Fruit fly (Drosophila melanogaster) whole organism, embryonic: ENCODE data around the gene CG31388.

Experiments used
- Asciz ChIP-seq: fragments of 200-800 bp; sonication (Bioruptor generic); optimal IDR thresholded peaks from 2 replicates; lab custom pipeline; 2017; ENCODE audit warnings: missing biosample characterization, mild to moderate bottlenecking, missing genetic modification characterization, missing genetic modification reagents
- BtbVII ChIP-seq: fragments of 200-800 bp; sonication (Bioruptor generic); optimal IDR thresholded peaks from 3 replicates; lab custom pipeline; 2017; ENCODE audit warnings: missing biosample characterization, mild to moderate bottlenecking, missing genetic modification characterization
- CG10209 ChIP-seq: fragments of 200-800 bp; sonication (Bioruptor generic); optimal IDR thresholded peaks from 3 replicates; lab custom pipeline; 2017; ENCODE audit warnings: missing biosample characterization, mild to moderate bottlenecking, missing genetic modification characterization, missing genetic modification reagents
- CG16813 ChIP-seq: fragments of 200-800 bp; sonication (Bioruptor generic); IDR thresholded peaks from 3 replicates; pipeline ENCODE4 v1.3.6; 2022; ENCODE audit warnings: missing biosample characterization, missing genetic modification characterization; ENCODE audit not compliant: partially characterized antibody
- CG17361 ChIP-seq: fragments of 200-800 bp; sonication (Bioruptor generic); IDR thresholded peaks from 3 replicates; pipeline ENCODE4 v1.3.6; 2022; ENCODE audit warnings: missing biosample characterization, missing genetic modification characterization
- CG18764 ChIP-seq: fragments of 200-800 bp; sonication (Bioruptor generic); optimal IDR thresholded peaks from 3 replicates; lab custom pipeline; 2016; ENCODE audit warnings: missing biosample characterization, missing genetic modification characterization
- CG2678 ChIP-seq: fragments of 200-800 bp; sonication (Bioruptor generic); optimal IDR thresholded peaks from 3 replicates; lab custom pipeline; 2019; ENCODE audit warnings: missing biosample characterization, mild to moderate bottlenecking, missing genetic modification characterization, moderate library complexity
- CG30403 ChIP-seq: fragments of 200-800 bp; sonication (Bioruptor generic); optimal IDR thresholded peaks from 3 replicates; lab custom pipeline; 2016; ENCODE audit warnings: missing biosample characterization, missing genetic modification characterization
- CG33557 ChIP-seq: fragments of 200-800 bp; sonication (Bioruptor generic); optimal IDR thresholded peaks from 2 replicates; lab custom pipeline; 2019; ENCODE audit warnings: missing biosample characterization, mild to moderate bottlenecking, missing genetic modification characterization, moderate library complexity
- CG6175 ChIP-seq: fragments of 200-800 bp; sonication (Bioruptor generic); IDR thresholded peaks from 3 replicates; pipeline ENCODE4 v1.3.6; 2022; ENCODE audit warnings: missing biosample characterization, missing genetic modification characterization
- CG6765 ChIP-seq: fragments of 200-800 bp; sonication (Bioruptor generic); optimal IDR thresholded peaks from 3 replicates; lab custom pipeline; 2017; ENCODE audit warnings: missing biosample characterization, mild to moderate bottlenecking, missing genetic modification characterization
- CG7963 ChIP-seq: fragments of 200-800 bp; sonication (Bioruptor generic); IDR thresholded peaks from 3 replicates; pipeline ENCODE4 v1.3.6; 2022; ENCODE audit warnings: missing biosample characterization, missing genetic modification characterization; ENCODE audit not compliant: partially characterized antibody
- CG8089 ChIP-seq: fragments of 200-800 bp; sonication (Bioruptor generic); optimal IDR thresholded peaks from 3 replicates; lab custom pipeline; 2016; ENCODE audit warnings: missing biosample characterization, missing genetic modification characterization
- CG9876 ChIP-seq: fragments of 200-800 bp; sonication (Bioruptor generic); optimal IDR thresholded peaks from 2 replicates; lab custom pipeline; 2016; ENCODE audit warnings: missing biosample characterization, missing genetic modification characterization
- CTCF ChIP-seq: fragments of 200-800 bp; sonication (Bioruptor generic); optimal IDR thresholded peaks from 2 replicates; lab custom pipeline; 2017; ENCODE audit warnings: missing biosample characterization, mild to moderate bottlenecking, missing genetic modification characterization, moderate library complexity
- D ChIP-seq, 2 experiments: fragments of 200-800 bp in 1 of 2; fragments of >200 bp in 1 of 2; sonication (Bioruptor generic) in 1 of 2; optimal IDR thresholded peaks; 2 replicates in 1 of 2; 3 replicates in 1 of 2; lab custom pipeline; 2017; ENCODE audit warnings: mild to moderate bottlenecking in 1 of 2, missing biosample characterization in 1 of 2, missing genetic modification characterization in 1 of 2, missing genetic modification reagents in 1 of 2
- D19B ChIP-seq: fragments of 200-800 bp; sonication (Bioruptor generic); optimal IDR thresholded peaks from 2 replicates; lab custom pipeline; 2017; ENCODE audit warnings: missing biosample characterization, mild to moderate bottlenecking, missing genetic modification characterization
- Dip3 ChIP-seq: fragments of 200-800 bp; sonication (Bioruptor generic); optimal IDR thresholded peaks from 3 replicates; lab custom pipeline; 2016; ENCODE audit warnings: missing biosample characterization, missing genetic modification characterization
- Dref ChIP-seq: fragments of 200-800 bp; sonication (Bioruptor generic); IDR thresholded peaks from 2 replicates; pipeline ENCODE4 v1.3.6; 2022; ENCODE audit warnings: missing biosample characterization, missing genetic modification characterization
- Ets97D ChIP-seq: fragments of 200-800 bp; sonication (Bioruptor generic); optimal IDR thresholded peaks from 3 replicates; lab custom pipeline; 2016; ENCODE audit warnings: missing biosample characterization, missing genetic modification characterization
- HLH3B ChIP-seq: fragments of 200-800 bp; sonication (Bioruptor generic); IDR thresholded peaks from 2 replicates; pipeline ENCODE4 v1.3.6; 2022; ENCODE audit warnings: missing biosample characterization, missing genetic modification characterization
- Mrtf ChIP-seq: fragments of 200-800 bp; sonication (Bioruptor generic); IDR thresholded peaks from 3 replicates; pipeline ENCODE4 v1.3.6; 2022; ENCODE audit warnings: missing biosample characterization, missing genetic modification characterization
- Myb ChIP-seq: fragments of 200-800 bp; sonication (Bioruptor generic); optimal IDR thresholded peaks from 2 replicates; lab custom pipeline; 2016; ENCODE audit warnings: missing biosample characterization, missing genetic modification characterization
- Opbp ChIP-seq: fragments of 200-800 bp; sonication (Bioruptor generic); IDR thresholded peaks from 3 replicates; pipeline ENCODE4 v1.3.6; 2022; ENCODE audit warnings: missing biosample characterization, missing genetic modification characterization; ENCODE audit not compliant: partially characterized antibody
- Ptx1 ChIP-seq: fragments of 200-800 bp; sonication (Bioruptor generic); IDR thresholded peaks from 2 replicates; pipeline ENCODE4 v1.3.6; 2022; ENCODE audit warnings: missing biosample characterization, missing genetic modification characterization
- Sin3A ChIP-seq: fragments of >200 bp; optimal IDR thresholded peaks from 2 replicates; lab custom pipeline; 2018
- Sox102F ChIP-seq: fragments of 200-800 bp; sonication (Bioruptor generic); optimal IDR thresholded peaks from 2 replicates; lab custom pipeline; 2018; ENCODE audit warnings: missing biosample characterization, mild to moderate bottlenecking, missing genetic modification characterization, moderate library complexity
- Spps ChIP-seq: fragments of 200-800 bp; sonication (Bioruptor generic); optimal IDR thresholded peaks from 2 replicates; lab custom pipeline; 2018; ENCODE audit warnings: missing biosample characterization, mild to moderate bottlenecking, missing genetic modification characterization
- Ssrp ChIP-seq: fragments of 200-800 bp; sonication (Bioruptor generic); optimal IDR thresholded peaks from 2 replicates; lab custom pipeline; 2018; ENCODE audit warnings: missing biosample characterization, mild to moderate bottlenecking, missing genetic modification characterization, moderate library complexity
- al ChIP-seq: fragments of 200-800 bp; sonication (Bioruptor generic); IDR thresholded peaks from 2 replicates; pipeline ENCODE4 v1.3.6; 2022; ENCODE audit warnings: missing biosample characterization, missing genetic modification characterization
- az2 ChIP-seq: fragments of 200-800 bp; sonication (Bioruptor generic); optimal IDR thresholded peaks from 3 replicates; lab custom pipeline; 2016; ENCODE audit warnings: missing biosample characterization, missing genetic modification characterization
- bbx ChIP-seq: fragments of 200-800 bp; sonication (Bioruptor generic); IDR thresholded peaks from 2 replicates; pipeline ENCODE4 v1.3.6; 2022; ENCODE audit warnings: missing biosample characterization, missing genetic modification characterization; ENCODE audit not compliant: partially characterized antibody
- cato ChIP-seq: fragments of 200-800 bp; sonication (Bioruptor generic); optimal IDR thresholded peaks from 2 replicates; lab custom pipeline; 2016; ENCODE audit warnings: missing biosample characterization, missing genetic modification characterization, borderline replicate concordance
- dpn ChIP-seq, 2 experiments: fragments of 200-800 bp; sonication (Bioruptor generic); optimal IDR thresholded peaks; 3 replicates each; lab custom pipeline; 2016; ENCODE audit warnings: missing biosample characterization in 2 of 2, missing genetic modification characterization in 2 of 2
- esg ChIP-seq: fragments of 200-800 bp; sonication (Bioruptor generic); conservative IDR thresholded peaks from 2 replicates; pipeline ENCODE4 v1.3.6; 2022; ENCODE audit warnings: missing biosample characterization, missing genetic modification characterization
- grau ChIP-seq: fragments of 200-800 bp; optimal IDR thresholded peaks from 3 replicates; lab custom pipeline; 2019; ENCODE audit warnings: missing biosample characterization, mild to moderate bottlenecking, missing genetic modification characterization, moderate library complexity
- hb ChIP-seq: fragments of 200-800 bp; sonication (Bioruptor generic); IDR thresholded peaks from 3 replicates; pipeline ENCODE4 v1.3.6; 2022; ENCODE audit warnings: missing biosample characterization, missing genetic modification characterization; ENCODE audit not compliant: partially characterized antibody
- kah ChIP-seq: fragments of 200-800 bp; sonication (Bioruptor generic); optimal IDR thresholded peaks from 2 replicates; lab custom pipeline; 2018; ENCODE audit warnings: missing biosample characterization, mild to moderate bottlenecking, missing genetic modification characterization
- lab ChIP-seq: fragments of 200-800 bp; sonication (Bioruptor generic); optimal IDR thresholded peaks from 3 replicates; lab custom pipeline; 2017; ENCODE audit warnings: missing biosample characterization, missing genetic modification characterization, mild to moderate bottlenecking, moderate library complexity, missing genetic modification reagents
- lbe ChIP-seq: fragments of 200-800 bp; sonication (Bioruptor generic); optimal IDR thresholded peaks from 2 replicates; lab custom pipeline; 2016; ENCODE audit warnings: missing biosample characterization, mild to moderate bottlenecking, missing genetic modification characterization
- lmd ChIP-seq: fragments of 200-800 bp; sonication (Bioruptor generic); IDR thresholded peaks from 2 replicates; pipeline ENCODE4 v1.3.6; 2022; ENCODE audit warnings: missing biosample characterization, missing genetic modification characterization
- nmo ChIP-seq: fragments of 200-800 bp; sonication (Bioruptor generic); optimal IDR thresholded peaks from 2 replicates; lab custom pipeline; 2018; ENCODE audit warnings: missing biosample characterization, mild to moderate bottlenecking, missing genetic modification characterization, moderate library complexity
- pros ChIP-seq: fragments of 200-800 bp; sonication (Bioruptor generic); optimal IDR thresholded peaks from 3 replicates; lab custom pipeline; 2019; ENCODE audit warnings: missing biosample characterization, mild to moderate bottlenecking, missing genetic modification characterization, moderate library complexity
- schlank ChIP-seq: fragments of 200-800 bp; sonication (Bioruptor generic); optimal IDR thresholded peaks from 2 replicates; lab custom pipeline; 2018; ENCODE audit warnings: missing biosample characterization, mild to moderate bottlenecking, missing genetic modification characterization
- scrt ChIP-seq: fragments of 200-800 bp; sonication (Bioruptor generic); optimal IDR thresholded peaks from 2 replicates; lab custom pipeline; 2018; ENCODE audit warnings: missing biosample characterization, mild to moderate bottlenecking, missing genetic modification characterization, moderate library complexity
- slou ChIP-seq: fragments of 200-800 bp; sonication (Bioruptor generic); optimal IDR thresholded peaks from 3 replicates; lab custom pipeline; 2016; ENCODE audit warnings: missing biosample characterization, missing genetic modification characterization
- tna ChIP-seq: fragments of 200-800 bp; sonication (Bioruptor generic); IDR thresholded peaks from 2 replicates; pipeline ENCODE4 v1.3.6; 2022; ENCODE audit warnings: missing biosample characterization, missing genetic modification characterization; ENCODE audit not compliant: partially characterized antibody
- unc-4 ChIP-seq: fragments of 200-800 bp; sonication (Bioruptor generic); IDR thresholded peaks from 2 replicates; pipeline ENCODE4 v1.3.6; 2022; ENCODE audit warnings: missing biosample characterization, missing genetic modification characterization; ENCODE audit not compliant: partially characterized antibody
- wdn ChIP-seq: fragments of 200-800 bp; sonication (Bioruptor generic); IDR thresholded peaks from 2 replicates; pipeline ENCODE4 v1.3.6; 2022; ENCODE audit warnings: missing biosample characterization, missing genetic modification characterization

CG31388 gene

DNA sequence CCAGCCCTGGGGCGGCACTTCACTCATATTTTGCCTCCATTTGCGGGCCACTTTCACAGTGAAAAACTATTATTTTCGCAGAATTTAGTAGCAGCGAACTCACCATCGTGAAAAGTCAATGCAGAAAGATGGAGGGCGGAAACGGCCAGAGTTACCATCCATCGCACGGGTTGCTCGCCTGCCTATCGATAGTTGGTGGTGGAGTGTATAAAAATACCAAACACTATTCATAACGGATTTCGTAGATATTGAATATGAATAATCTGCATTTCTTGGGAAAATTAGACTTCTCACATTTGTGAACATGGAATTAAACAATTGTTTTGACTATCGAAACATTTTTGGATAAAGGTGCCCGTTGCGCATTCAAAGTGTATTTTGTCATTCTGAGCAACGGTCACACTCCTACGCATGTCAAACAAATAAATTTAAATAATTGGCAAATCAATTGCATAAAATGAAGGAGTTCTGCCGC lies 21.4 kb upstream of the CG31388 start, which contains the start of the genes RpS25 and CG4820 (continued):
- TF ChIP-seq BtbVII (GFP tag; lab: Kevin White, UChicago), result peak; percentile 92
- TF ChIP-seq unc-4, result peak; percentile 93
- TF ChIP-seq Sox102F (GFP tag; lab: Kevin White, UChicago), result peak; percentile 72
- peak; percentile 82 for TF ChIP-seq Myb (GFP tag; lab: Kevin White, UChicago)
- TF ChIP-seq Spps, result peak; percentile 78
- peak; percentile 81 for TF ChIP-seq Dip3 (GFP tag; lab: Kevin White, UChicago)
- peak; percentile 92 for TF ChIP-seq CG33557 (GFP tag; lab: Kevin White, UChicago)
- TF ChIP-seq tna (GFP tag; lab: Robert Waterston, UW), result peak; percentile 62; the same call in 1 of the 2 replicates
- TF ChIP-seq al (GFP tag; lab: Robert Waterston, UW), result peak; percentile 72
- TF ChIP-seq grau, result peak; percentile 86
- TF ChIP-seq Asciz (GFP tag; lab: Kevin White, UChicago), result peak; percentile 89
- peak; percentile 93 for TF ChIP-seq nmo (GFP tag; lab: Kevin White, UChicago)
- peak; percentile 97 for TF ChIP-seq CG6765
- peak; percentile 70 for TF ChIP-seq az2 (GFP tag; lab: Kevin White, UChicago)
- peak; percentile 80; the same call in 2 of the 3 replicates for TF ChIP-seq hb
- peak; percentile 72 for TF ChIP-seq lmd (GFP tag; lab: Robert Waterston, UW)
- peak; percentile 92 for TF ChIP-seq CG9876 (GFP tag; lab: Kevin White, UChicago)
- peak; percentile 93 for TF ChIP-seq schlank (tag; lab: Kevin White, UChicago)
- peak; percentile 85 for TF ChIP-seq kah (GFP tag; lab: Kevin White, UChicago)
- TF ChIP-seq CG17361 (GFP tag; lab: Robert Waterston, UW), result peak; percentile 88
- TF ChIP-seq HLH3B (GFP tag; lab: Robert Waterston, UW), result peak; percentile 82
- TF ChIP-seq Opbp (GFP tag; lab: Robert Waterston, UW), result peak; percentile 76
- TF ChIP-seq D (optimal IDR thresholded peaks at IDR 0.05; lab: Kevin White, UChicago), result no peak
- peak; percentile 86 for TF ChIP-seq D (GFP tag; optimal IDR thresholded peaks at IDR 0.05; lab: Kevin White, UChicago)
- peak; percentile 82 for TF ChIP-seq lbe (GFP tag; lab: Kevin White, UChicago)
- peak; percentile 70 for TF ChIP-seq bbx (GFP tag; lab: Robert Waterston, UW)
- peak; percentile 81 for TF ChIP-seq Ssrp
- peak; percentile 80 to 94 for TF ChIP-seq dpn (GFP tag; optimal IDR thresholded peaks at IDR 0.05; lab: Kevin White, UChicago)
- peak; percentile 82 for TF ChIP-seq cato
- peak; percentile 93 for TF ChIP-seq CG8089 (GFP tag; lab: Kevin White, UChicago)
- TF ChIP-seq D19B (GFP tag; lab: Kevin White, UChicago), result peak; percentile 75
- TF ChIP-seq lab (GFP tag; lab: Kevin White, UChicago), result peak; percentile 97
- TF ChIP-seq Ptx1 (GFP tag; lab: Robert Waterston, UW), result peak; percentile 79
- TF ChIP-seq esg, result peak; percentile 29; the same call in 1 of the 2 replicates
- peak; percentile 2 for TF ChIP-seq pros (GFP tag; lab: Kevin White, UChicago)
- TF ChIP-seq scrt (GFP tag; lab: Kevin White, UChicago), result peak; percentile 87
- TF ChIP-seq slou (GFP tag; lab: Kevin White, UChicago), result peak; percentile 88
- TF ChIP-seq Ets97D (GFP tag; lab: Kevin White, UChicago), result peak; percentile 100
- TF ChIP-seq CG7963 (GFP tag; lab: Robert Waterston, UW), result peak; percentile 69; the same call in 1 of the 3 replicates
- TF ChIP-seq Sin3A, result peak; percentile 96
- peak; percentile 85 for TF ChIP-seq CG30403 (GFP tag; lab: Kevin White, UChicago)
- TF ChIP-seq Mrtf (GFP tag; lab: Robert Waterston, UW), result peak; percentile 82
- TF ChIP-seq wdn (GFP tag; lab: Robert Waterston, UW), result peak; percentile 77
- peak; percentile 87 for TF ChIP-seq CG16813 (GFP tag; lab: Robert Waterston, UW)
- TF ChIP-seq CG10209, result peak; percentile 93
- TF ChIP-seq Dref, result peak; percentile 78
- peak; percentile 90 for TF ChIP-seq CG18764 (GFP tag; lab: Kevin White, UChicago)
- peak; percentile 85 for TF ChIP-seq CG2678 (tag; lab: Kevin White, UChicago)
- peak; percentile 84 for TF ChIP-seq CG6175 (GFP tag; lab: Robert Waterston, UW)
- peak; percentile 69 for TF ChIP-seq CTCF (GFP tag; lab: Kevin White, UChicago)
